Fruit fly (Drosophila melanogaster) whole organism, embryonic: ENCODE data around the gene Zpr1.

Experiments
- Bgb ChIP-seq: fragments of 200-800 bp; sonication (Bioruptor generic); IDR thresholded peaks from 2 replicates; pipeline ENCODE4 v1.3.6; 2022; ENCODE audit warnings: missing biosample characterization, missing genetic modification characterization; ENCODE audit not compliant: partially characterized antibody
- CG10654 ChIP-seq: fragments of 200-800 bp; sonication (Bioruptor generic); optimal IDR thresholded peaks from 2 replicates; lab custom pipeline; 2016; ENCODE audit warnings: missing biosample characterization, missing genetic modification characterization
- CG12942 ChIP-seq: fragments of 200-800 bp; sonication (Bioruptor generic); optimal IDR thresholded peaks from 3 replicates; lab custom pipeline; 2016; ENCODE audit warnings: missing biosample characterization, missing genetic modification characterization
- CG1603 ChIP-seq: fragments of 200-800 bp; sonication (Bioruptor generic); optimal IDR thresholded peaks from 2 replicates; lab custom pipeline; 2019; ENCODE audit warnings: missing biosample characterization, mild to moderate bottlenecking, missing genetic modification characterization, moderate library complexity
- CG17802 ChIP-seq: fragments of 200-800 bp; sonication (Bioruptor generic); optimal IDR thresholded peaks from 2 replicates; lab custom pipeline; 2018; ENCODE audit warnings: missing biosample characterization, mild to moderate bottlenecking, missing genetic modification characterization, moderate library complexity
- CG1832 ChIP-seq: fragments of 200-800 bp; sonication (Bioruptor generic); optimal IDR thresholded peaks from 2 replicates; lab custom pipeline; 2017; ENCODE audit warnings: missing biosample characterization, mild to moderate bottlenecking, missing genetic modification characterization, inconsistent platforms
- CG18476 ChIP-seq: fragments of 200-800 bp; sonication (Bioruptor generic); optimal IDR thresholded peaks from 2 replicates; lab custom pipeline; 2016; ENCODE audit warnings: missing biosample characterization, mild to moderate bottlenecking, missing genetic modification characterization
- CG2712 ChIP-seq: fragments of 200-800 bp; optimal IDR thresholded peaks from 3 replicates; lab custom pipeline; 2019; ENCODE audit warnings: missing biosample characterization, mild to moderate bottlenecking, missing genetic modification characterization, moderate library complexity
- CG30403 ChIP-seq: fragments of 200-800 bp; sonication (Bioruptor generic); optimal IDR thresholded peaks from 3 replicates; lab custom pipeline; 2016; ENCODE audit warnings: missing biosample characterization, missing genetic modification characterization
- CG3065 ChIP-seq: fragments of 200-800 bp; sonication (Bioruptor generic); optimal IDR thresholded peaks from 2 replicates; lab custom pipeline; 2016; ENCODE audit warnings: missing biosample characterization, missing genetic modification characterization
- CG32772 ChIP-seq: fragments of 200-800 bp; sonication (Bioruptor generic); IDR thresholded peaks from 2 replicates; pipeline ENCODE4 v1.3.6; 2022; ENCODE audit warnings: missing biosample characterization, missing genetic modification characterization
- CG3847 ChIP-seq: fragments of 200-800 bp; sonication (Bioruptor generic); IDR thresholded peaks from 2 replicates; pipeline ENCODE4 v1.3.6; 2022; ENCODE audit warnings: missing biosample characterization, missing genetic modification characterization
- CG4328 ChIP-seq: fragments of 200-800 bp; sonication (Bioruptor generic); optimal IDR thresholded peaks from 3 replicates; lab custom pipeline; 2017; ENCODE audit warnings: missing biosample characterization, missing genetic modification reagents, missing genetic modification characterization
- CG5245 ChIP-seq: fragments of 200-800 bp; sonication (Bioruptor generic); optimal IDR thresholded peaks from 3 replicates; lab custom pipeline; 2016; ENCODE audit warnings: missing biosample characterization, missing genetic modification characterization
- CG6689 ChIP-seq: fragments of 200-800 bp; sonication (Bioruptor generic); IDR thresholded peaks from 2 replicates; pipeline ENCODE4 v1.3.6; 2022; ENCODE audit warnings: missing biosample characterization, missing genetic modification characterization
- CG7963 ChIP-seq: fragments of 200-800 bp; sonication (Bioruptor generic); IDR thresholded peaks from 3 replicates; pipeline ENCODE4 v1.3.6; 2022; ENCODE audit warnings: missing biosample characterization, missing genetic modification characterization; ENCODE audit not compliant: partially characterized antibody
- CG9727 ChIP-seq: fragments of 200-800 bp; sonication (Bioruptor generic); optimal IDR thresholded peaks from 3 replicates; lab custom pipeline; 2017; ENCODE audit warnings: missing biosample characterization, mild to moderate bottlenecking, missing genetic modification characterization
- Dip2 ChIP-seq: fragments of 200-800 bp; sonication (Bioruptor generic); IDR thresholded peaks from 2 replicates; pipeline ENCODE4 v1.3.6; 2022; ENCODE audit warnings: missing biosample characterization, missing genetic modification characterization
- Fer2 ChIP-seq: fragments of 200-800 bp; sonication (Bioruptor generic); optimal IDR thresholded peaks from 2 replicates; lab custom pipeline; 2018; ENCODE audit warnings: missing biosample characterization, mild to moderate bottlenecking, missing genetic modification characterization, moderate library complexity
- HLH54F ChIP-seq: fragments of 200-800 bp; sonication (Bioruptor generic); optimal IDR thresholded peaks from 3 replicates; lab custom pipeline; 2016; ENCODE audit warnings: missing biosample characterization, missing genetic modification characterization
- HmgZ ChIP-seq: fragments of 200-800 bp; sonication (Bioruptor generic); optimal IDR thresholded peaks from 2 replicates; lab custom pipeline; 2018; ENCODE audit warnings: missing biosample characterization, mild to moderate bottlenecking, missing genetic modification characterization
- Max ChIP-seq: fragments of 200-800 bp; sonication (Bioruptor generic); optimal IDR thresholded peaks from 2 replicates; lab custom pipeline; 2016; ENCODE audit warnings: missing biosample characterization, mild to moderate bottlenecking, missing genetic modification characterization
- Med ChIP-seq: fragments of 200-800 bp; sonication (Bioruptor generic); peaks from one replicate; lab custom pipeline; 2016; ENCODE audit warnings: missing biosample characterization, missing genetic modification characterization, mild to moderate bottlenecking, inconsistent platforms, moderate library complexity
- Mrtf ChIP-seq: fragments of 200-800 bp; sonication (Bioruptor generic); IDR thresholded peaks from 3 replicates; pipeline ENCODE4 v1.3.6; 2022; ENCODE audit warnings: missing biosample characterization, missing genetic modification characterization
- Nf-YC ChIP-seq: fragments of 200-800 bp; optimal IDR thresholded peaks from 3 replicates; lab custom pipeline; 2019; ENCODE audit warnings: missing biosample characterization, mild to moderate bottlenecking, missing genetic modification characterization, moderate library complexity
- Poxn ChIP-seq: fragments of 200-800 bp; sonication (Bioruptor generic); IDR thresholded peaks from 2 replicates; pipeline ENCODE4 v1.3.6; 2022; ENCODE audit warnings: missing biosample characterization, missing genetic modification characterization
- Rfx ChIP-seq: fragments of 200-800 bp; sonication (Bioruptor generic); IDR thresholded peaks from 2 replicates; pipeline ENCODE4 v1.3.6; 2022; ENCODE audit warnings: missing biosample characterization, missing genetic modification characterization
- Sox100B ChIP-seq: fragments of 200-800 bp; sonication (Bioruptor generic); optimal IDR thresholded peaks from 3 replicates; lab custom pipeline; 2018; ENCODE audit warnings: missing biosample characterization, mild to moderate bottlenecking, missing genetic modification characterization
- Sox102F ChIP-seq: fragments of 200-800 bp; sonication (Bioruptor generic); optimal IDR thresholded peaks from 2 replicates; lab custom pipeline; 2018; ENCODE audit warnings: missing biosample characterization, mild to moderate bottlenecking, missing genetic modification characterization, moderate library complexity
- al ChIP-seq: fragments of 200-800 bp; sonication (Bioruptor generic); IDR thresholded peaks from 2 replicates; pipeline ENCODE4 v1.3.6; 2022; ENCODE audit warnings: missing biosample characterization, missing genetic modification characterization
- amos ChIP-seq: fragments of 200-800 bp; sonication (Bioruptor generic); IDR thresholded peaks from 2 replicates; pipeline ENCODE4 v1.3.6; 2022; ENCODE audit warnings: missing biosample characterization, missing genetic modification characterization; ENCODE audit not compliant: partially characterized antibody
- az2 ChIP-seq: fragments of 200-800 bp; sonication (Bioruptor generic); optimal IDR thresholded peaks from 3 replicates; lab custom pipeline; 2016; ENCODE audit warnings: missing biosample characterization, missing genetic modification characterization
- chn ChIP-seq: fragments of 200-800 bp; sonication (Bioruptor generic); optimal IDR thresholded peaks from 2 replicates; lab custom pipeline; 2016; ENCODE audit warnings: missing biosample characterization, missing genetic modification characterization
- dpn ChIP-seq, 2 experiments: fragments of 200-800 bp; sonication (Bioruptor generic); optimal IDR thresholded peaks; 3 replicates each; lab custom pipeline; 2016; ENCODE audit warnings: missing biosample characterization in 2 of 2, missing genetic modification characterization in 2 of 2
- ftz-f1 ChIP-seq: fragments of 200-800 bp; sonication (Bioruptor generic); optimal IDR thresholded peaks from 2 replicates; lab custom pipeline; 2016; ENCODE audit warnings: missing biosample characterization, missing genetic modification characterization
- hkb ChIP-seq, 2 experiments: fragments of 200-800 bp in 1 of 2; fragments of >200 bp in 1 of 2; sonication (Bioruptor generic) in 1 of 2; IDR thresholded peaks in 1 of 2; optimal IDR thresholded peaks in 1 of 2; 2 replicates each; pipeline versions ENCODE4 v1.3.6 to Lab custom; 2017 to 2022; ENCODE audit warnings: missing biosample characterization in 1 of 2, missing genetic modification characterization in 1 of 2
- jumu ChIP-seq: fragments of 200-800 bp; sonication (Bioruptor generic); optimal IDR thresholded peaks from 3 replicates; lab custom pipeline; 2016; ENCODE audit warnings: missing biosample characterization, missing genetic modification characterization
- kni ChIP-seq: fragments of 200-800 bp; sonication (Bioruptor generic); optimal IDR thresholded peaks from 3 replicates; lab custom pipeline; 2017; ENCODE audit warnings: mild to moderate bottlenecking, missing biosample characterization, missing genetic modification reagents, missing genetic modification characterization
- mld ChIP-seq: fragments of 200-800 bp; sonication (Bioruptor generic); IDR thresholded peaks from 3 replicates; pipeline ENCODE4 v1.3.6; 2022; ENCODE audit warnings: missing biosample characterization, missing genetic modification characterization; ENCODE audit not compliant: partially characterized antibody
- nmo ChIP-seq: fragments of 200-800 bp; sonication (Bioruptor generic); optimal IDR thresholded peaks from 2 replicates; lab custom pipeline; 2018; ENCODE audit warnings: missing biosample characterization, mild to moderate bottlenecking, missing genetic modification characterization, moderate library complexity
- pnt ChIP-seq: fragments of 200-800 bp; sonication (Bioruptor generic); optimal IDR thresholded peaks from 3 replicates; lab custom pipeline; 2016; ENCODE audit warnings: missing biosample characterization, missing genetic modification characterization
- sisA ChIP-seq: fragments of 200-800 bp; sonication (Bioruptor generic); IDR thresholded peaks from 2 replicates; pipeline ENCODE4 v1.3.6; 2022; ENCODE audit warnings: missing biosample characterization, missing genetic modification characterization
- slbo ChIP-seq: fragments of 200-800 bp; sonication (Bioruptor generic); IDR thresholded peaks from 2 replicates; pipeline ENCODE4 v1.3.6; 2022; ENCODE audit warnings: missing biosample characterization, missing genetic modification characterization
- slp2 ChIP-seq: fragments of 200-800 bp; sonication (Bioruptor generic); optimal IDR thresholded peaks from 2 replicates; lab custom pipeline; 2016; ENCODE audit warnings: missing biosample characterization, missing genetic modification characterization
- so ChIP-seq: fragments of 200-800 bp; sonication (Bioruptor generic); IDR thresholded peaks from 3 replicates; pipeline ENCODE4 v1.3.6; 2022; ENCODE audit warnings: missing biosample characterization, missing genetic modification characterization
- stc ChIP-seq: fragments of 200-800 bp; sonication (Bioruptor generic); IDR thresholded peaks from 2 replicates; pipeline ENCODE4 v1.3.6; 2022; ENCODE audit warnings: missing biosample characterization, missing genetic modification characterization
- tgo ChIP-seq: fragments of 200-800 bp; sonication (Bioruptor generic); IDR thresholded peaks from 3 replicates; pipeline ENCODE4 v1.3.6; 2022; ENCODE audit warnings: missing biosample characterization, missing genetic modification characterization
- trh ChIP-seq: fragments of 200-800 bp; sonication (Bioruptor generic); optimal IDR thresholded peaks from 2 replicates; lab custom pipeline; 2016; ENCODE audit warnings: missing biosample characterization, missing genetic modification characterization
- tx ChIP-seq: fragments of 200-800 bp; sonication (Bioruptor generic); optimal IDR thresholded peaks from 2 replicates; lab custom pipeline; 2016; ENCODE audit warnings: missing biosample characterization, missing genetic modification characterization

Gene Zpr1

dm6 chrX:9155134-9155533 lies 6.8 kb downstream of the Zpr1 start (continued):
- TF ChIP-seq dpn (GFP tag; optimal IDR thresholded peaks at IDR 0.05; lab: Kevin White, UChicago) (peak in 1 of 2 experiments; percentile 45), CG1832 (no peak), CG5245 (peak; percentile 7), Rfx (GFP tag; lab: Robert Waterston, UW) (peak; percentile 37; the same call in 1 of the 2 replicates), az2 (GFP tag; lab: Kevin White, UChicago) (peak; percentile 28), ftz-f1 (no peak), CG18476 (GFP tag; lab: Kevin White, UChicago) (peak; percentile 56), Poxn (no peak)

- TF ChIP-seq CG32772 (GFP tag; lab: Robert Waterston, UW) (0 out of 2 replicates have a peak, but pooled peaks have one; percentile 29), CG2712 (tag; lab: Kevin White, UChicago) (peak; percentile 24), Nf-YC (tag; lab: Kevin White, UChicago) (peak; percentile 76), CG9727 (GFP tag; lab: Kevin White, UChicago) (peak; percentile 30), trh (GFP tag; lab: Kevin White, UChicago) (no peak), stc (GFP tag; lab: Robert Waterston, UW) (0 out of 2 replicates have a peak, but pooled peaks have one; percentile 11), pnt (no peak), tgo (GFP tag; lab: Robert Waterston, UW) (0 out of 3 replicates have a peak, but pooled peaks have one; percentile 15), HmgZ (tag; lab: Kevin White, UChicago) (peak; percentile 54), nmo (peak; percentile 27), CG3065 (GFP tag; lab: Kevin White, UChicago) (peak; percentile 12), slbo (GFP tag; lab: Robert Waterston, UW) (peak; percentile 44; the same call in 1 of the 2 replicates), Bgb (0 out of 2 replicates have a peak, but pooled peaks have one; percentile 30), so (peak; percentile 71; the same call in 2 of the 3 replicates), CG1603 (tag; lab: Kevin White, UChicago) (peak; percentile 15), tx (GFP tag; lab: Kevin White, UChicago) (no peak), Max (GFP tag; lab: Kevin White, UChicago) (no peak), sisA (GFP tag; lab: Robert Waterston, UW) (no peak), Med (peak; percentile 81), CG10654 (GFP tag; lab: Kevin White, UChicago) (no peak), Fer2 (tag; lab: Kevin White, UChicago) (no peak), CG4328 (GFP tag; lab: Kevin White, UChicago) (no peak), kni (GFP tag; lab: Kevin White, UChicago) (peak; percentile 76), slp2 (no peak), CG12942 (no peak), jumu (no peak), CG7963 (GFP tag; lab: Robert Waterston, UW) (no peak), mld (GFP tag; lab: Robert Waterston, UW) (no peak), CG6689 (GFP tag; lab: Robert Waterston, UW) (no peak), CG17802 (no peak), al (no peak), Mrtf (GFP tag; lab: Robert Waterston, UW) (no peak), Sox100B (GFP tag; lab: Kevin White, UChicago) (no peak), chn (GFP tag; lab: Kevin White, UChicago) (peak; percentile 86), amos (GFP tag; lab: Robert Waterston, UW) (peak; percentile 33; the same call in 1 of the 2 replicates), CG30403 (GFP tag; lab: Kevin White, UChicago) (peak; percentile 28), Sox102F (GFP tag; lab: Kevin White, UChicago) (no peak), hkb (optimal IDR thresholded peaks at IDR 0.05; lab: Kevin White, UChicago) (no peak), hkb (GFP tag; IDR thresholded peaks at IDR 0.05; lab: Robert Waterston, UW) (peak; percentile 54), CG3847 (peak; percentile 36), HLH54F (no peak), Dip2 (GFP tag; lab: Robert Waterston, UW) (peak; percentile 69; the same call in 1 of the 2 replicates)
Measured at dm6 chrX:9152127-9152598, 9.7 kb downstream of the Zpr1 start.
